Worm (Caenorhabditis elegans) whole organism, mixed stage, embryonic: ENCODE results near the gene haf-2.

Source experiments
- M03D4.4 ChIP-seq: sonication (generic microtip); optimal IDR thresholded peaks from 2 replicates; lab custom pipeline; 2017; ENCODE audit warnings: mild to moderate bottlenecking, missing genetic modification characterization, missing compliant biosample characterization
- bed-3 ChIP-seq: fragments of 200-800 bp; sonication (Bioruptor generic); optimal IDR thresholded peaks from 3 replicates; lab custom pipeline; 2018; ENCODE audit warnings: mild to moderate bottlenecking, missing genetic modification characterization, moderate library complexity, missing compliant biosample characterization
- blmp-1 ChIP-seq: fragments of 150-350 bp; optimal IDR thresholded peaks from 2 replicates; lab custom pipeline; 2014; ENCODE audit warnings: missing biosample characterization, missing genetic modification characterization
- ceh-39 ChIP-seq: fragments of 150-350 bp; optimal IDR thresholded peaks from 2 replicates; lab custom pipeline; 2014; ENCODE audit warnings: missing biosample characterization, missing genetic modification characterization
- ceh-43 ChIP-seq: fragments of 200-800 bp; sonication (Bioruptor generic); optimal IDR thresholded peaks from 2 replicates; lab custom pipeline; 2018; ENCODE audit warnings: mild to moderate bottlenecking, missing genetic modification characterization, moderate library complexity, missing compliant biosample characterization
- ceh-83 ChIP-seq: fragments of 200-800 bp; sonication (Bioruptor generic); optimal IDR thresholded peaks from 2 replicates; lab custom pipeline; 2018; ENCODE audit warnings: mild to moderate bottlenecking, missing genetic modification characterization, missing compliant biosample characterization
- ces-1 ChIP-seq: fragments of 150-350 bp; optimal IDR thresholded peaks from 2 replicates; lab custom pipeline; 2014; ENCODE audit warnings: missing biosample characterization, missing genetic modification reagents, missing genetic modification characterization
- cnd-1 ChIP-seq: fragments of 200-800 bp; sonication (Bioruptor generic); optimal IDR thresholded peaks from 2 replicates; lab custom pipeline; 2018; ENCODE audit warnings: mild to moderate bottlenecking, missing genetic modification characterization, missing compliant biosample characterization
- elt-1 ChIP-seq: sonication (generic microtip); optimal IDR thresholded peaks from 2 replicates; lab custom pipeline; 2017; ENCODE audit warnings: missing genetic modification characterization, mild to moderate bottlenecking, missing compliant biosample characterization, antibody characterized with exemption, moderate library complexity, borderline replicate concordance; ENCODE audit not compliant: insufficient read depth
- elt-3 ChIP-seq: fragments of 150-350 bp; optimal IDR thresholded peaks from 2 replicates; lab custom pipeline; 2014; ENCODE audit warnings: missing biosample characterization, missing genetic modification characterization
- flh-1 ChIP-seq: fragments of 200-800 bp; sonication (Bioruptor generic); optimal IDR thresholded peaks from 2 replicates; lab custom pipeline; 2018; ENCODE audit warnings: mild to moderate bottlenecking, missing genetic modification characterization, moderate library complexity, missing compliant biosample characterization
- ham-2 ChIP-seq: fragments of 200-800 bp; sonication (Bioruptor generic); optimal IDR thresholded peaks from 2 replicates; lab custom pipeline; 2018; ENCODE audit warnings: mild to moderate bottlenecking, missing genetic modification characterization, missing compliant biosample characterization
- hlh-1 ChIP-seq: fragments of 150-350 bp; optimal IDR thresholded peaks from 2 replicates; lab custom pipeline; 2014; ENCODE audit warnings: missing biosample characterization, missing genetic modification reagents, missing genetic modification characterization
- lin-13 ChIP-seq: fragments of 150-350 bp; optimal IDR thresholded peaks from 2 replicates; lab custom pipeline; 2014; ENCODE audit warnings: missing biosample characterization, missing genetic modification characterization
- lsy-2 ChIP-seq: fragments of 150-350 bp; optimal IDR thresholded peaks from 2 replicates; lab custom pipeline; 2014; ENCODE audit warnings: missing biosample characterization, missing genetic modification characterization
- mab-5 ChIP-seq: fragments of 150-350 bp; optimal IDR thresholded peaks from 2 replicates; lab custom pipeline; 2014; ENCODE audit warnings: missing biosample characterization, missing genetic modification characterization
- mep-1 ChIP-seq: fragments of 150-350 bp; optimal IDR thresholded peaks from 2 replicates; lab custom pipeline; 2017; ENCODE audit warnings: missing biosample characterization, missing genetic modification reagents, missing genetic modification characterization, inconsistent platforms
- mls-2 ChIP-seq: sonication (generic microtip); optimal IDR thresholded peaks from 2 replicates; lab custom pipeline; 2016; ENCODE audit warnings: mild to moderate bottlenecking, missing genetic modification characterization, moderate library complexity, missing compliant biosample characterization
- nhr-12 ChIP-seq: fragments of 150-350 bp; optimal IDR thresholded peaks from 2 replicates; lab custom pipeline; 2014; ENCODE audit warnings: missing biosample characterization, missing genetic modification characterization
- nhr-2 ChIP-seq: fragments of 150-350 bp; optimal IDR thresholded peaks from 2 replicates; lab custom pipeline; 2014; ENCODE audit warnings: missing biosample characterization, missing genetic modification characterization
- nhr-237 ChIP-seq: fragments of 150-350 bp; optimal IDR thresholded peaks from 2 replicates; lab custom pipeline; 2014; ENCODE audit warnings: missing biosample characterization, missing genetic modification characterization
- nhr-28 ChIP-seq: fragments of 150-350 bp; optimal IDR thresholded peaks from 2 replicates; lab custom pipeline; 2014; ENCODE audit warnings: missing biosample characterization, missing genetic modification characterization
- nhr-76 ChIP-seq: sonication (generic microtip); optimal IDR thresholded peaks from 2 replicates; lab custom pipeline; 2017; ENCODE audit warnings: missing biosample characterization, missing genetic modification characterization
- pha-4 ChIP-seq: fragments of 150-350 bp; optimal IDR thresholded peaks from 2 replicates; lab custom pipeline; 2018; ENCODE audit warnings: missing biosample characterization, missing genetic modification reagents, missing genetic modification characterization
- unc-120 ChIP-seq: sonication (generic microtip); optimal IDR thresholded peaks from 2 replicates; lab custom pipeline; 2017; ENCODE audit warnings: missing genetic modification characterization, missing compliant biosample characterization; ENCODE audit not compliant: poor library complexity, severe bottlenecking
- unc-39 ChIP-seq: fragments of 150-350 bp; optimal IDR thresholded peaks from 2 replicates; lab custom pipeline; 2014; ENCODE audit warnings: missing biosample characterization, missing genetic modification characterization
- zip-8 ChIP-seq: fragments of 150-350 bp; optimal IDR thresholded peaks from 2 replicates; lab custom pipeline; 2014; ENCODE audit warnings: missing biosample characterization, missing genetic modification characterization

Gene haf-2

ce11 chrII:7356326-7356725 lies at the start of gene haf-2:
haf-2 (minus strand) TSS chrII:7356426.
- TF ChIP-seq mab-5 (tag; lab: Kevin White, UChicago) = no peak
- TF ChIP-seq nhr-2 (tag; lab: Kevin White, UChicago) = no peak
- no peak for TF ChIP-seq mep-1 (tag; lab: Kevin White, UChicago)
- TF ChIP-seq cnd-1 (tag; lab: Kevin White, UChicago) = no peak
- TF ChIP-seq nhr-12 (tag; lab: Kevin White, UChicago) = no peak
- TF ChIP-seq hlh-1 (tag; lab: Kevin White, UChicago) = no peak
- no peak for TF ChIP-seq nhr-237
- TF ChIP-seq bed-3 (GFP tag; lab: Kevin White, UChicago) = no peak
- no peak for TF ChIP-seq nhr-76 (tag; lab: Kevin White, UChicago)
- TF ChIP-seq lin-13 (tag; lab: Kevin White, UChicago) = no peak
- TF ChIP-seq nhr-28 = no peak
- TF ChIP-seq elt-3 (tag; lab: Kevin White, UChicago) = no peak
- TF ChIP-seq ces-1 (GFP tag; lab: Kevin White, UChicago) = no peak
- no peak for TF ChIP-seq unc-39 (tag; lab: Kevin White, UChicago)
- no peak for TF ChIP-seq ham-2 (GFP tag; lab: Kevin White, UChicago)
- TF ChIP-seq ceh-83 (GFP tag; lab: Kevin White, UChicago) = no peak
- TF ChIP-seq pha-4 (tag; lab: Kevin White, UChicago) = no peak
- no peak for TF ChIP-seq unc-120 (tag; lab: Kevin White, UChicago)
- no peak for TF ChIP-seq lsy-2 (tag; lab: Kevin White, UChicago)
- no peak for TF ChIP-seq ceh-39 (tag; lab: Kevin White, UChicago)

ce11 chrII:7405262-7405661 lies 49.0 kb upstream of the haf-2 start:
- TF ChIP-seq flh-1 (GFP tag; lab: Kevin White, UChicago) (no peak), M03D4.4 (tag; lab: Kevin White, UChicago) (no peak), blmp-1 (tag; lab: Kevin White, UChicago) (peak; percentile 89), mab-5 (tag; lab: Kevin White, UChicago) (no peak), ham-2 (GFP tag; lab: Kevin White, UChicago) (peak; percentile 24), mls-2 (no peak), zip-8 (tag; lab: Kevin White, UChicago) (peak; percentile 68), nhr-237 (no peak), nhr-2 (tag; lab: Kevin White, UChicago) (no peak)

- TF ChIP-seq lin-13 (tag; lab: Kevin White, UChicago) = no peak
- TF ChIP-seq hlh-1 (tag; lab: Kevin White, UChicago) = no peak
- TF ChIP-seq ces-1 (GFP tag; lab: Kevin White, UChicago) = no peak
- TF ChIP-seq zip-8 (tag; lab: Kevin White, UChicago) = no peak
These were observed 47.8 kb upstream of the haf-2 start for ce11 chrII:7404001-7404400.

- TF ChIP-seq nhr-2 (tag; lab: Kevin White, UChicago) (no peak), cnd-1 (tag; lab: Kevin White, UChicago) (no peak), pha-4 (tag; lab: Kevin White, UChicago) (no peak)
These were observed 46.4 kb upstream of the haf-2 start, which contains the start of gene nas-7 for ce11 chrII:7402625-7403024. nas-7 (minus strand) TSS chrII:7402725.

ce11 chrII:7398712-7399111 lies 42.5 kb upstream of the haf-2 start, which contains the start of gene C07D10.1:
C07D10.1 (plus strand) TSS chrII:7399012.
- TF ChIP-seq cnd-1 (tag; lab: Kevin White, UChicago) (no peak), hlh-1 (tag; lab: Kevin White, UChicago) (no peak), bed-3 (GFP tag; lab: Kevin White, UChicago) (no peak), mls-2 (no peak), ceh-43 (no peak), ceh-39 (tag; lab: Kevin White, UChicago) (no peak), M03D4.4 (tag; lab: Kevin White, UChicago) (no peak), nhr-12 (tag; lab: Kevin White, UChicago) (no peak), mab-5 (tag; lab: Kevin White, UChicago) (no peak), nhr-76 (tag; lab: Kevin White, UChicago) (no peak)

ce11 chrII:7397273-7397840 lies 41.1 kb upstream of the haf-2 start:
- TF ChIP-seq lin-13 (tag; lab: Kevin White, UChicago) (no peak), elt-1 (tag; lab: Kevin White, UChicago) (peak; percentile 81)
